Worm (Caenorhabditis elegans) whole organism, young adult: ENCODE results near the gene F14D2.11.

Source experiments
- C17E4.6 ChIP-seq: fragments of 200-800 bp; sonication (Bioruptor generic); IDR thresholded peaks from 2 replicates; pipeline ENCODE4 v1.3.6; 2022; ENCODE audit warnings: missing genetic modification reagents, missing genetic modification characterization, missing compliant biosample characterization
- D2030.7 ChIP-seq: fragments of 200-800 bp; sonication (Bioruptor generic); IDR thresholded peaks from 2 replicates; pipeline ENCODE4 v1.3.6; 2022; ENCODE audit warnings: missing genetic modification reagents, missing genetic modification characterization, missing compliant biosample characterization
- F49E8.2 ChIP-seq: sonication (generic microtip); optimal IDR thresholded peaks from 3 replicates; lab custom pipeline; 2017; ENCODE audit warnings: missing genetic modification characterization, mild to moderate bottlenecking, missing compliant biosample characterization, antibody characterized with exemption, moderate library complexity; ENCODE audit not compliant: insufficient read depth
- T07F8.4 ChIP-seq: sonication (generic microtip); optimal IDR thresholded peaks from 2 replicates; lab custom pipeline; 2016; ENCODE audit warnings: mild to moderate bottlenecking, missing genetic modification characterization, moderate library complexity, missing compliant biosample characterization
- Y53G8AR.9 ChIP-seq: fragments of 200-800 bp; sonication (Bioruptor generic); conservative IDR thresholded peaks from 2 replicates; pipeline ENCODE4 v1.3.6; 2022; ENCODE audit warnings: missing genetic modification reagents, missing genetic modification characterization, missing compliant biosample characterization
- ZK185.1 ChIP-seq: sonication (generic microtip); optimal IDR thresholded peaks from 2 replicates; lab custom pipeline; 2016; ENCODE audit warnings: mild to moderate bottlenecking, missing genetic modification characterization, missing compliant biosample characterization; ENCODE audit not compliant: poor library complexity, severe bottlenecking
- ama-1 ChIP-seq, 3 experiments: fragments of 150-350 bp in 1 of 3; sonication (generic microtip) in 2 of 3; optimal IDR thresholded peaks; 2 replicates each; lab custom pipeline; 2014 to 2018; ENCODE audit warnings: missing biosample characterization in 2 of 3, missing genetic modification characterization in 2 of 3, missing genetic modification reagents in 2 of 3
- attf-3 ChIP-seq: fragments of 200-800 bp; sonication (Bioruptor generic); conservative IDR thresholded peaks from 2 replicates; pipeline ENCODE4 v1.3.6; 2022; ENCODE audit warnings: missing genetic modification reagents, missing genetic modification characterization, missing compliant biosample characterization
- bed-1 ChIP-seq: fragments of 200-800 bp; sonication (Bioruptor generic); IDR thresholded peaks from 2 replicates; pipeline ENCODE4 v1.3.6; 2022; ENCODE audit warnings: missing genetic modification reagents, missing genetic modification characterization, missing compliant biosample characterization
- ceh-58 ChIP-seq: fragments of 200-800 bp; sonication (Bioruptor generic); IDR thresholded peaks from 2 replicates; pipeline ENCODE4 v1.3.6; 2022; ENCODE audit warnings: missing genetic modification characterization, missing compliant biosample characterization
- die-1 ChIP-seq: sonication (generic microtip); optimal IDR thresholded peaks from 2 replicates; lab custom pipeline; 2016; ENCODE audit warnings: missing genotype, mild to moderate bottlenecking, missing genetic modification characterization, missing compliant biosample characterization
- dox-1 ChIP-seq: fragments of 200-800 bp; sonication (Bioruptor generic); IDR thresholded peaks from 2 replicates; pipeline ENCODE4 v1.3.6; 2022; ENCODE audit warnings: missing genetic modification reagents, missing genetic modification characterization, missing compliant biosample characterization
- egrh-3 ChIP-seq: fragments of 200-800 bp; sonication (Bioruptor generic); IDR thresholded peaks from 2 replicates; pipeline ENCODE4 v1.3.6; 2022; ENCODE audit warnings: missing genetic modification reagents, missing genetic modification characterization, missing compliant biosample characterization
- hlh-26 ChIP-seq: fragments of 200-800 bp; sonication (Bioruptor generic); conservative IDR thresholded peaks from 2 replicates; pipeline ENCODE4 v1.3.6; 2022; ENCODE audit warnings: missing genetic modification reagents, missing genetic modification characterization, missing compliant biosample characterization
- hmg-20 ChIP-seq: fragments of 200-800 bp; sonication (Bioruptor generic); IDR thresholded peaks from 2 replicates; pipeline ENCODE4 v1.3.6; 2022; ENCODE audit warnings: missing genetic modification reagents, missing genetic modification characterization, missing compliant biosample characterization
- hrde-1 ChIP-seq: sonication (generic microtip); optimal IDR thresholded peaks from 2 replicates; lab custom pipeline; 2016; ENCODE audit warnings: missing genetic modification characterization, mild to moderate bottlenecking, missing compliant biosample characterization, moderate library complexity, missing genotype, missing genetic modification reagents, borderline replicate concordance
- lag-1 ChIP-seq: fragments of 200-800 bp; sonication (Bioruptor generic); IDR thresholded peaks from 2 replicates; pipeline ENCODE4 v1.3.6; 2022; ENCODE audit warnings: missing genetic modification reagents, missing genetic modification characterization, missing compliant biosample characterization
- let-607 ChIP-seq, 2 experiments: fragments of 200-800 bp in 1 of 2; sonication (Bioruptor generic) in 1 of 2; sonication (generic microtip) in 1 of 2; optimal IDR thresholded peaks; 2 replicates each; lab custom pipeline; 2016 to 2018; ENCODE audit warnings: mild to moderate bottlenecking in 2 of 2, missing compliant biosample characterization in 2 of 2, missing genetic modification characterization in 2 of 2, moderate library complexity in 2 of 2, missing genotype in 1 of 2
- lin-40 ChIP-seq: sonication (generic microtip); optimal IDR thresholded peaks from 2 replicates; lab custom pipeline; 2016; ENCODE audit warnings: missing genetic modification characterization, mild to moderate bottlenecking, missing compliant biosample characterization, missing genotype, missing genetic modification reagents
- lir-1 ChIP-seq: fragments of 200-800 bp; sonication (Bioruptor generic); conservative IDR thresholded peaks from 2 replicates; pipeline ENCODE4 v1.3.6; 2022; ENCODE audit warnings: missing genetic modification reagents, missing genetic modification characterization, missing compliant biosample characterization
- lsy-27 ChIP-seq: sonication (generic microtip); optimal IDR thresholded peaks from 2 replicates; lab custom pipeline; 2017; ENCODE audit warnings: missing genetic modification characterization, mild to moderate bottlenecking, missing compliant biosample characterization, antibody characterized with exemption, missing genotype, borderline replicate concordance; ENCODE audit not compliant: insufficient read depth
- madf-10 ChIP-seq: sonication (generic microtip); optimal IDR thresholded peaks from 2 replicates; lab custom pipeline; 2016; ENCODE audit warnings: mild to moderate bottlenecking, missing genetic modification characterization, missing compliant biosample characterization
- mcd-1 ChIP-seq: fragments of 200-800 bp; sonication (Bioruptor generic); IDR thresholded peaks from 2 replicates; pipeline ENCODE4 v1.3.6; 2022; ENCODE audit warnings: missing genetic modification reagents, missing genetic modification characterization, missing compliant biosample characterization
- mel-28 ChIP-seq: sonication (generic microtip); optimal IDR thresholded peaks from 2 replicates; lab custom pipeline; 2016; ENCODE audit warnings: borderline replicate concordance, mild to moderate bottlenecking, missing genetic modification characterization, missing compliant biosample characterization
- mxl-1 ChIP-seq: sonication (generic microtip); optimal IDR thresholded peaks from 2 replicates; lab custom pipeline; 2016; ENCODE audit warnings: missing genetic modification characterization, missing compliant biosample characterization
- nfya-1 ChIP-seq: sonication (generic microtip); optimal IDR thresholded peaks from 2 replicates; lab custom pipeline; 2017; ENCODE audit warnings: antibody characterized with exemption, missing compliant biosample characterization, missing genetic modification characterization, borderline replicate concordance; ENCODE audit not compliant: insufficient read depth
- nhr-179 ChIP-seq: sonication (generic microtip); optimal IDR thresholded peaks from 2 replicates; lab custom pipeline; 2016; ENCODE audit warnings: mild to moderate bottlenecking, missing genetic modification characterization, missing compliant biosample characterization
- snpc-1.1 ChIP-seq: sonication (generic microtip); optimal IDR thresholded peaks from 2 replicates; lab custom pipeline; 2017; ENCODE audit warnings: missing genetic modification characterization, mild to moderate bottlenecking, missing compliant biosample characterization, antibody characterized with exemption, moderate library complexity, missing genotype, missing genetic modification reagents; ENCODE audit not compliant: insufficient read depth
- sptf-2 ChIP-seq: fragments of 200-800 bp; sonication (Bioruptor generic); optimal IDR thresholded peaks from 2 replicates; lab custom pipeline; 2018; ENCODE audit warnings: mild to moderate bottlenecking, missing genetic modification characterization, missing compliant biosample characterization
- tbx-9 ChIP-seq: sonication (generic microtip); optimal IDR thresholded peaks from 2 replicates; lab custom pipeline; 2016; ENCODE audit warnings: borderline replicate concordance, missing genetic modification characterization, inconsistent platforms, missing compliant biosample characterization
- zfh-2 ChIP-seq: fragments of 200-800 bp; sonication (Bioruptor generic); conservative IDR thresholded peaks from 2 replicates; pipeline ENCODE4 v1.3.6; 2022; ENCODE audit warnings: missing genetic modification reagents, missing genetic modification characterization, missing compliant biosample characterization
- ztf-22 ChIP-seq: fragments of 200-800 bp; sonication (Bioruptor generic); optimal IDR thresholded peaks from 2 replicates; lab custom pipeline; 2018; ENCODE audit warnings: mild to moderate bottlenecking, missing genetic modification characterization, moderate library complexity, missing compliant biosample characterization
- ztf-3 ChIP-seq: fragments of 200-800 bp; sonication (Bioruptor generic); optimal IDR thresholded peaks from 2 replicates; lab custom pipeline; 2018; ENCODE audit warnings: mild to moderate bottlenecking, missing genetic modification characterization, missing compliant biosample characterization

F14D2.11 gene

ce11 chrII:3374779-3375178 lies 32.9 kb upstream of the F14D2.11 start, which contains the start of gene bath-10:
bath-10 (plus strand) TSS chrII:3375079.
- no peak for TF ChIP-seq tbx-9 (tag; lab: Kevin White, UChicago)
- no peak for TF ChIP-seq let-607 (tag; optimal IDR thresholded peaks at IDR 0.05; lab: Kevin White, UChicago)
- no peak for TF ChIP-seq lin-40 (tag; lab: Kevin White, UChicago)
- no peak for TF ChIP-seq hmg-20 (GFP tag; lab: Robert Waterston, UW)
- TF ChIP-seq lir-1: no peak
- no peak for TF ChIP-seq C17E4.6 (GFP tag; lab: Robert Waterston, UW)
- TF ChIP-seq zfh-2 (GFP tag; lab: Robert Waterston, UW): no peak
- TF ChIP-seq hrde-1 (tag; lab: Kevin White, UChicago): no peak
- TF ChIP-seq mcd-1: no peak
- no peak for TF ChIP-seq snpc-1.1
- TF ChIP-seq lag-1 (GFP tag; lab: Robert Waterston, UW): no peak

DNA sequence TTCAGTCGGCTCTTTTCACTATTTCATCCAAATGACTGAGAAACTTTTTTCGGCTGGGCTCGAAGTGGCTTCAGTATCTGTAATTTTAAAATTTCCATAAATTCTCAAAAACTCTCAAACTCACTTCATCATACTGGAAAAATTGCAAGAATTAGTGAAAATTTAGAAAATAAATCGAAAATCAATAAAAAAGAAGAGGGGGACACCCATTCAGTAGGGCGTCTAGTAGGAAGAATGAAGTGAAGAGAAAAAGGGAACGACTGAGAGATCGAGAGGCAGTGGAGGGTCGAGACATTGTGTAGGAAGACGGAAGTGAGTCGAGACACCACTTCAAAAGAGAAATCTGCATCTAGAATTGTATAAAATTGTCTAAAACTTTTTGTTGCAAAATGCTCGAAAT lies 32.0 kb upstream of the F14D2.11 start:
- TF ChIP-seq ztf-22 (GFP tag; lab: Kevin White, UChicago) (no peak), mxl-1 (tag; lab: Kevin White, UChicago) (no peak), hmg-20 (GFP tag; lab: Robert Waterston, UW) (no peak), egrh-3 (GFP tag; lab: Robert Waterston, UW) (no peak), lag-1 (GFP tag; lab: Robert Waterston, UW) (no peak), nfya-1 (no peak)

DNA sequence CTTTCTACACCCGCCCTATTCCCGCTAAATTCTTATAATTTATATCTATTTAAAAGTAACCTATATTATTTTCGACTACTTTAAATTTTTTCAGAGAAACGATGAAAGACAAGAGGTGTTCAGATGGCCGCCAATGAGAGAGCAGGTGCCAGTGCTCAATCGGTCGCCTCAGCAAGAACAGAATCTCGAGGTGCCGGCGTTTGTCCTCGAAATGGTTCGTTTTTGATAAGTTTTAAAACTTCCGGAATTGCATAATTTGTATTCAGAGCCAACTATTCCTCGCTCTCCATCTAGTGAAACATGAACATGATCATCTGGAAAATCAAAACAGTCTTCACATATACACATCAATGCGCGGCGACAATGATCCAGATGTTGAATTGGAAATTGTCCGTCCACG lies 29.1 kb upstream of the F14D2.11 start, which contains the start of gene bath-23:
Gene bath-23 (plus strand): TSS at position 301 of the 400 bp plus-strand sequence.
- TF ChIP-seq F49E8.2 (tag; lab: Kevin White, UChicago): no peak
- TF ChIP-seq ceh-58 (GFP tag; lab: Robert Waterston, UW): no peak
- no peak for TF ChIP-seq D2030.7 (GFP tag; lab: Robert Waterston, UW)
- TF ChIP-seq Y53G8AR.9 (GFP tag; lab: Robert Waterston, UW): no peak
- TF ChIP-seq bed-1: no peak
- no peak for TF ChIP-seq madf-10 (tag; lab: Kevin White, UChicago)
- TF ChIP-seq nhr-179 (tag; lab: Kevin White, UChicago): no peak
- TF ChIP-seq T07F8.4 (tag; lab: Kevin White, UChicago): no peak
- no peak for TF ChIP-seq ama-1 (optimal IDR thresholded peaks at IDR 0.05; lab: Kevin White, UChicago)
- TF ChIP-seq ama-1 (GFP tag; optimal IDR thresholded peaks at IDR 0.05; lab: Kevin White, UChicago): no peak
- TF ChIP-seq ztf-3: no peak
- TF ChIP-seq lsy-27: no peak
- no peak for TF ChIP-seq sptf-2 (GFP tag; lab: Kevin White, UChicago)
- no peak for TF ChIP-seq attf-3 (GFP tag; lab: Robert Waterston, UW)
- no peak for TF ChIP-seq die-1 (tag; lab: Kevin White, UChicago)
- no peak for TF ChIP-seq dox-1 (GFP tag; lab: Robert Waterston, UW)
- TF ChIP-seq mel-28: no peak
- no peak for TF ChIP-seq nfya-1
- TF ChIP-seq hlh-26 (GFP tag; lab: Robert Waterston, UW): no peak
- no peak for TF ChIP-seq ZK185.1 (tag; lab: Kevin White, UChicago)
- TF ChIP-seq mxl-1 (tag; lab: Kevin White, UChicago): no peak
